Worm (Caenorhabditis elegans): ENCODE results near the gene T25E4.1.
"Not testable (repeated sequence)": the region's sequence is repeated elsewhere in the genome, so short reads cannot be mapped to it uniquely, and the experiment has no call there.

T25E4.1 gene

DNA sequence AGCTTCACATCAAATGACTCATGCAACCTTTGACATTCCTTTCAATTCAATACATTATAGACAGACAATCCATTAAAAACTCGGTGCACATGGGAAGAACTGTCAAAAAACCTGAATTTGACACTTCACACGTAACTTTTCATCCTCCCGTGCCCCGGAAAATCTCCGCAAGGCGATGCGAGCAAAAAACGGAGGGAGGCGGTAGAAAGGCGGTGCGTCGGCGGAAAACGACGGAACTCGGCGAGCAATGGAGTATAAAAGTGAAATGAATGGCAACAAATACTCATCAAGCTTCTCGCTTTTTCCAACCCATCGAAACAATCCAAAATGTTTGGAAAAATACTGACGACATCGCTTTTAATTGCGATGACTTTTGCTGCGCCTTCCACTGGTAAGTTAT, at the start of gene T25E4.1:
Gene T25E4.1, plus strand, starts transcription at position 301 of the 400 bp plus-strand sequence.
- no peak for TF ChIP-seq W03F9.2 (tag; optimal IDR thresholded peaks at IDR 0.05)
- no peak for TF ChIP-seq him-1 (tag; optimal IDR thresholded peaks at IDR 0.05)
- TF ChIP-seq dao-5 (tag; optimal IDR thresholded peaks at IDR 0.05), result no peak

DNA sequence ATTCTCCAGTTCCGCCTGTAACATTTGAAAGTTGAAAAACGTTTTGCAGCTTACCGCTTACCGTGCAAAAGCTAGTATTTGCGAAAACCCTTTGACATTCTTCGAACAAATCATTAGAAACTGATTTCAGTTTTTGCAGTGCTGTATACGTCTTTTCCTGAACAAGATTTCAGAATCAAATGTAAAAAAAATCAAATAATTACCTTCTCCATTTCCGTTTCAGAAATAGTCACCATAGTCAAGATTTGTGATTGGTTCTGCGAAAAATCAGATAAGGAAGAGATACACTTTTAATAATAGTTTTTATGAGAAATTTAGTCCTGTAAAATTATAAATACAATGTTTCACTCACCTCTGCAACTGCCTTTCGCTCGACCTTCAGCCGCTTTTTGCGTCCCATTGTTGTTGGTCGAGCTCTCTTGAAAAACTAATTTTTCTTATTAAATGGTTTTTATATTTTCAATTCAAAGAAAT, 46.2 kb upstream of the T25E4.1 start, which contains the start of gene C17C3.9:
Gene C17C3.9, minus strand, starts transcription at position 424 of the 474 bp plus-strand sequence.
- no peak for TF ChIP-seq W03F9.2 (tag; optimal IDR thresholded peaks at IDR 0.05)
- no peak for TF ChIP-seq dao-5 (tag; optimal IDR thresholded peaks at IDR 0.05)
- TF ChIP-seq him-1 (tag; optimal IDR thresholded peaks at IDR 0.05), result no peak

DNA sequence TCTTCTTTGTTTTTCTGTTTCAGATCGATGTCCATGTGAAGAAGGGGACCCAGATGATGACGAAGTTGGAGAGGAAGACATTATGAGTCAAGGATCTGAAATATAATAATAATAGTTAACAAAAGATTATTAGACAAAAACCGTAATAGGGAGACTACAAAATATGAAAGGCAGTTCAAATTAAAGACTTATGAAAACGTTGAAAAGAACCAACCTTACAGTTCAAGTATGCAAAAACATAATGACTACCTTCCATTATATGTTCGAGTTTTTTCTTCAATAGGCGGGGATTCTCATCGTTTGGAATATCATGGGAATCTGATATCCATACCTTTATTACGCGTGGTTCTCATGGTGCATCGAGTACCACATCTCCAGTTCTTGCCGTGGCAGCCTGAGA, 44.5 kb upstream of the T25E4.1 start, which contains the start of gene hlh-26:
Gene hlh-26, minus strand, starts transcription at position 101 of the 400 bp plus-strand sequence.
- TF ChIP-seq W03F9.2 (tag; optimal IDR thresholded peaks at IDR 0.05) (no peak), dao-5 (tag; optimal IDR thresholded peaks at IDR 0.05) (no peak), him-1 (tag; optimal IDR thresholded peaks at IDR 0.05) (no peak)

DNA sequence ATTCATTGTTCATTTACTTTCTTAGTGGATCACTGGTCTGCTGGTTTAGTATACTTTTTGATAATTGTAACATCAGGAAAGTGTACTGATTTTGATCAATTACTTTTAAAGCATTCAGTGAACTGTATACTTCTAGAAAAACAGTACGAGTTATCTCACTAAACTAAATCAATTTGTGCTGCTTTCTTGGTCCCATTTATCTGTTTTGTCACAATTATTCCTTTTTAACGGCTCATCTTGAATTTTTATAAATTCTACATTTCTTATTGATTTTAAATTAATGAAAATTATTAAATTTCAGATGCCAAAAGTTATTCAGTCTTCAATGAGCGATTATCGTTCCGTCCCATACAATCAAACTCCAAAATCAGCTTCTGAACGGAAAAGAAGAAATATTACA, 43.2 kb upstream of the T25E4.1 start, which contains the start of gene hlh-25:
Gene hlh-25, plus strand, starts transcription at position 301 of the 400 bp plus-strand sequence.
- not testable (repeated sequence) for TF ChIP-seq him-1, dao-5, W03F9.2 (tag; optimal IDR thresholded peaks at IDR 0.05)

DNA sequence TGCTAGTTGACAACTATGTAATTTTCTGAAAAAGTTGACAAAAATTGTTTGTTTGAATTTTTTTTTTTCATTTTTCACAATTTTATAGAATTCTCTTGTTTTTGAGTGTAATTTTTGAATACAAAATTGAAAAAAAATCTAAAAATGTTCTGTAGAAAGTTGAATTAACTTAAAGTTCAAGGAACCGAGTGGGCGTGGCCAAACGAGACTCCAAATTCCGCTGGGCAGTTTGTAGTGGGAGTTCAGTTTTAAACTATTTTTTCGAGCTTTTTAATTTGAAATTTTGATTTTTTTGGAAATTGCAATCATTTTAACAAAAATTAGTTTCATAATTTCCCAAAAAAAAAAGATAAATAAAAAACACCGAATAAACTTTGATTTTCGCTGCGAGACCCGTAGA, 41.1 kb upstream of the T25E4.1 start:
- no peak for TF ChIP-seq him-1 (tag; optimal IDR thresholded peaks at IDR 0.05)
- TF ChIP-seq W03F9.2 (tag; optimal IDR thresholded peaks at IDR 0.05), result no peak
- no peak for TF ChIP-seq dao-5 (tag; optimal IDR thresholded peaks at IDR 0.05)

DNA sequence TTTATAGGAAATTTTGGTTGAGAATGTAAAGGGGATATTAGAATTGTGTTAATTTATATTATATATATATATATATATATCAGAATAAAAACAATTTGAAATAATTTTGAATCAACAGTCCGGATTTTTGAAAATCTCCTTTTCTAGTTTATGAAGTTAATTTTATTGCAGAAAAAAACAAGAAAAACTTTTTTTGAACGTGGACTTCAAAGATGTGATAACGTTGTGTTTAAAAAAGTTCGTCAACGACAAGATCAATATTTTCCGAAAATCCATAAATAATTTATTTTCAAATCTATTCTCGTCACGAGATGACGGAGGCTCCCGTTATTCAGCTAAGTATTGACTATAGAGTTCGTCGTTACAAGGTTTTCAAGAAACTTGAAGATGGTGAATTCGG, 40.6 kb upstream of the T25E4.1 start, which contains the start of gene C17C3.11:
Gene C17C3.11, plus strand, starts transcription at position 301 of the 400 bp plus-strand sequence.
- TF ChIP-seq W03F9.2 (tag; optimal IDR thresholded peaks at IDR 0.05) (no peak), dao-5 (tag; optimal IDR thresholded peaks at IDR 0.05) (no peak), him-1 (tag; optimal IDR thresholded peaks at IDR 0.05) (no peak)

DNA sequence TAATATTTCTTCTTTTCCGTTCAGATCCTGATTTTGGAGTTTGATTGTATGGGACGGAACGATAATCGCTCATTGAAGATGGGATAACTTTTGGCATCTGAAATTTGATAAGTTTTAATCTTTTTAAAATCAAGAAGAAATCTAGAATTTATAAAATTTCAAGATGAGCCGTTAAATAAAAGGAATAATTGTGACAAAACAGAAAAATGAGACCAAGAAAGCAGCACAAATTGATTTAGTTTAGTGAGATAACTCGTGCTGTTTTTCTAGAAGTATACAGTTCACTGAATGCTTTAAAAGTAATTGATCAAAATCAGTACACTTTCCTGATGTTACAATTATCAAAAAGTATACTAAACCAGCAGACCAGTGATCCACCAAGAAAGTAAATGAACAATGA, 38.0 kb upstream of the T25E4.1 start, which contains the start of gene hlh-27:
Gene hlh-27, minus strand, starts transcription at position 101 of the 400 bp plus-strand sequence.
- TF ChIP-seq him-1, W03F9.2, dao-5 (tag; optimal IDR thresholded peaks at IDR 0.05): not testable (repeated sequence)

DNA sequence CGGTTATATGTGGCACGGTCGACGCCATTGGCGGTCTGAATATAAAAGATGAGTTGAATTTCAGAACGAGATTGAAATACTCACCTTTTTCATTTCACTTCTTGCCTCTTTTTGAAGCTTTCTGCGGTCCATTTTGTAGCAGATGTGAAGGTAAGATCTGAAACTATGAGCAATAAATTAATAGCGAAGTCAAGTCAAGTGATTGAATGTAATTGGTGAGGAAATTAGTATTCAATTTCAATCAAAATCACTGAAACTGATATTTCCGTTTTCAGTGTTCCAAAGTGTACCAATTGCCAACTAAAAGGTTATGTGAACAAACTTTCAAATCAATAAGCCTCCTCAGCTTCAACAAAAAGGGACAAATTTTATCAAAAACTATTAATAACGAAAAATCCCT, 36.5 kb upstream of the T25E4.1 start, which contains the start of gene C17C3.24:
Gene C17C3.24, minus strand, starts transcription at position 101 of the 400 bp plus-strand sequence.
- TF ChIP-seq W03F9.2 (tag; optimal IDR thresholded peaks at IDR 0.05) (no peak), him-1 (tag; optimal IDR thresholded peaks at IDR 0.05) (no peak), dao-5 (tag; optimal IDR thresholded peaks at IDR 0.05) (no peak)

DNA sequence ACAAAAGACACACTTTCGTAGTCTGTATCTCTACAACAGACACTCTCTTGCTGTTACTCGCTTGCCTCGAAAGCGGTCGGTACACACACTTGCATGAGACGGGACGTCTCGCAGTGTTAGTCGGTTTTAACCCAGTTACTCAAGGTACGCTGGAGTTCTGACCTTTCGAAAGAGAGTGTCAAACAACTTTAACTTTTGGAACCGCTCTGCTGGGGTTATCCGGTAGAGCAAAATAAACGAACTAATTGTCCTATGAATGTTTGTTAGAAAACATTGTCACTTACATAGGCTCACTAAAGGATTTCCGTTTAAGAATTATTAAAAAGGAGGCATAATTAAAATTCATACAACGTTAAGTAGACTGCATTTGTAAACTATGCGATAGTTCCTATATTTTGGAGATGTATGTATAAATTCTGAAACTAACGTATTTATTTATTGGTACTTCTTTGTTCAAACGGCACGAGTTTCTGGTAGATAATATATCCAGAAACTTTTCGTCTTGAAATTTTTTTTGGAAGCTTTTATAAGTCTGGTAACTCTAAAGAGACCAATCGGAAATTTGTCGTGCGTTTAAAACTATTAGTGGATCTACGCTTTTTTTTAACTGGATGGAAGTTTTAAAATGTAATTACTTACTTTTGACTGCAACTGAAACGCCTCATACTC, 34.5 kb upstream of the T25E4.1 start:
- TF ChIP-seq him-1 (tag; optimal IDR thresholded peaks at IDR 0.05) (peak; percentile 98), dao-5 (tag; optimal IDR thresholded peaks at IDR 0.05) (peak; percentile 89), W03F9.2 (tag; optimal IDR thresholded peaks at IDR 0.05) (peak; percentile 80)

DNA sequence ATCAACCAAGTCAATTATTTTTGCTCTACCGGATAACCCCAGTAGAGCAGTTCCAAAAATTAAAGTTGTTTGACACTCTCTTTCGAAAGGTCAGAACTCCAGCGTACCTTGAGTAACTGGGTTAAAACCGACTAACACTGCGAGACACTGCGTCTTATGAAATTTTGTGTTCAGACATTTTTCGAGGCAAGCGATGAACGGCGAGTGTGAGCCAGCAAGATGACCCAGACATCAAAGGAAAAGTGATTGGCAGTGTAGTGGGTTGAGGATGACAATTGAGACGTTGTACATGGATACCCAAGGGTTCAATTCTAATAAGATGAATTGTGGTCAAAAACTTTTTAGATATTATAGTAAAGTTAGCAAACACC, 34.0 kb upstream of the T25E4.1 start:
- TF ChIP-seq W03F9.2 (tag; optimal IDR thresholded peaks at IDR 0.05) (no peak), him-1 (tag; optimal IDR thresholded peaks at IDR 0.05) (no peak), dao-5 (tag; optimal IDR thresholded peaks at IDR 0.05) (no peak)

DNA sequence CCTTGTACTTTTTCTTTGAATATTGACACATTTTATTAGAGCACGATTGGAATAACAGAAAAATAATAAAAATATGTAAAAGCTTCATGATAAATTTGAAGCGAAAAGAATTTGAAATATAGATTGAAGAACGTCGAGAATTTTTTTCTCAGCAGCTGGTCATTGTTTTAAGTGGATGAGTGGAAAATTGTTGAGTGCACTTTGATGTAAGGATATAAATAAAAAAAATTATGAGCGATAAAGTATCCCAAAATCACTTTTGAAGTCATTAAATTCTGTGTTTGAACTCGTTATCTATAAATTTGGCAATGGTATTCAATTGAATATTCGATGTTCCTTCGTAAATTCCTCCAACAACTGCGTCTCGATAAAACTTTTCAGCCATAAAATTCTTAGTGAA, 33.4 kb upstream of the T25E4.1 start, which contains the start of gene ins-13:
Gene ins-13, minus strand, starts transcription at position 101 of the 400 bp plus-strand sequence.
- TF ChIP-seq W03F9.2 (tag; optimal IDR thresholded peaks at IDR 0.05), result no peak

DNA sequence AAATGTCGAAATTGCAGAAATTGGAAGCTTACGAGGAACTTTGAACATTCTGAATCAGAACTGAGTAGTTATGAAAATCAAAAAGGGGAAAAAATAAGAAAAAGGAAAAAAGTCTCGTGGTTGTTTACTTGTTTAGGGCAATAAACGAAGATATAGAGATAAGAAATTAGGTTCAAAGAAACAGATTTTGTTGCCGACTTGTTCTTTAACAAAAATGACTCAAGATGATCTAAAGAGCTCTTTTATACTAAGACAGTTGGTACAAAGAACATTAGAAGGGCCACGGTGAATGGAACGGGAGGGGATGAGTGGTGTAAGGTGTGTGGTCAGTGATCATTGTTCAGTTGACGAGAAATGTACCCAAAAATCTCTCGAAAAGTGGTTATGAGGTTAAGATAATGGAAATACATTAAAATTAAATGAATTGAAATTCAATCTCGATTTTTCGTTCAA, 30.7 kb upstream of the T25E4.1 start, which contains the start of gene acdh-2:
Gene acdh-2, minus strand, starts transcription at position 51 of the 453 bp plus-strand sequence.
- no peak for TF ChIP-seq him-1 (tag; optimal IDR thresholded peaks at IDR 0.05)
- no peak for TF ChIP-seq dao-5 (tag; optimal IDR thresholded peaks at IDR 0.05)
- TF ChIP-seq W03F9.2 (tag; optimal IDR thresholded peaks at IDR 0.05), result no peak

DNA sequence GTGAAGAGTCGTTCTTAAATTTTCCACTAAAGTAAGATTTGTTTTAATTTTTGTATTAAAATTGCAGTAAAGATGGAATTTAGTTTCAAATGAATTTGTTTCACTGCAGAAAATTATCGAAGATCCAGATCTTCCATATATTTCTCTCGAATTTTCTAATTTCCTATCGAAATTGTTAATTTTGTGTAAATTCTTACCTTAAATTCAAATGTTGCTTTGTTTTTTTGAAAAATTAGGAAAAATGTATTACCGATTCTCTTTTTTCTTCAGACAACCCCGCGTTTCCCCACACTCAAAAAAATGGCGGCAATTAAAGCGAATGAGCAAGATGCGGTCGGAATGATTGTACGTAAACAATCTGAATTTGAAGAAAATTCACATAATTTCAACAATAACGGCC, 28.4 kb upstream of the T25E4.1 start, which contains the start of gene C17C3.6:
Gene C17C3.6, plus strand, starts transcription at position 301 of the 400 bp plus-strand sequence.
- TF ChIP-seq dao-5 (tag; optimal IDR thresholded peaks at IDR 0.05) (no peak), him-1 (tag; optimal IDR thresholded peaks at IDR 0.05) (no peak), W03F9.2 (tag; optimal IDR thresholded peaks at IDR 0.05) (no peak)

DNA sequence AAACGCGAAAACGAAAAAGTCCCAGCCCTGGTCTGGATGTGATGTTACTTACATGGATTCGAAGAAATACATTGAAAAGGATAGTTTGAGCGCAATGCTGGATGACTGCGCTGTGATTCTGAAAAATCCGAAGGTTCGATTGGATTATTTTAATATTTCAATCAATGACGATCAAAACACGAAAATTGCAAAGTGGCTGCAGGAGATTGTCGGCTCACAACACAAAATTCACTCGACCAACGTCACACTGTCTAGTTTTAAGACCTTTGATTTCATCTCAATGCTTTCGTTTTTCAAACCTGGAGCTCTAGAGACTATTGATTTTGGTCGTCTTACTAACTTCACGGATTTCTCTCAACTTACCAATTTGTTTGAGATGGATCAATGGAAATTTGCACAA, 26.6 kb upstream of the T25E4.1 start, which contains the start of gene C17C3.5:
Gene C17C3.5, plus strand, starts transcription at position 301 of the 400 bp plus-strand sequence.
- TF ChIP-seq dao-5 (tag; optimal IDR thresholded peaks at IDR 0.05), result no peak
- TF ChIP-seq him-1 (tag; optimal IDR thresholded peaks at IDR 0.05), result no peak
- TF ChIP-seq W03F9.2 (tag; optimal IDR thresholded peaks at IDR 0.05), result no peak
